Fruit fly (Drosophila melanogaster): ENCODE measurements around the gene mRpS6.

mRpS6 gene

DNA sequence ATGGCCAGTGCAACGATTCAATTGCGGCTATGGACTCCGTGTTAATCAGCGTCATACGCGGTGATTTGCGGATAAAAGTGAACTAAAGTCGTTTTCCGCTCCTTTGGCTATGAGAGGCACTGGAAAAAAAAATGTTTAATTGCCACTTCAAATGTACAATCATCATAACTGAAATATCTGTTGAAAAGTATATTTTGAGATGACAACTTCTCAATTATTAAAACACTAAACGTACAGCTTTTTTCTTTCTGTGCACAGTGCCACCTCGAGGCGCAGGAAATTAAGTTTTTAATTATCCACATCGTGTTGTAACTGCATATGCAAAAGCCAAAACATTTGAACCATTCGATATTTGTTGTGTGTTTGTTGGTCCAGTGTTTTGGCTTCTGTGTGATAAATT, 28.5 kb downstream of the mRpS6 start (continued):
- TF ChIP-seq fd59A (GFP tag; optimal IDR thresholded peaks at IDR 0.05) (no peak), CG9139 (GFP tag; optimal IDR thresholded peaks at IDR 0.05) (no peak), CG10631 (GFP tag; optimal IDR thresholded peaks at IDR 0.05) (no peak), ss (GFP tag; optimal IDR thresholded peaks at IDR 0.05) (no peak), CG11902 (GFP tag; optimal IDR thresholded peaks at IDR 0.05) (no peak), CG8632 (GFP tag; optimal IDR thresholded peaks at IDR 0.05) (no peak), Sox14 (GFP tag; optimal IDR thresholded peaks at IDR 0.05) (no peak), CG6276 (GFP tag; optimal IDR thresholded peaks at IDR 0.05) (peak; percentile 78), topi (GFP tag; optimal IDR thresholded peaks at IDR 0.05) (no peak), Ets21C (GFP tag; optimal IDR thresholded peaks at IDR 0.05) (no peak), Hr4 (GFP tag; optimal IDR thresholded peaks at IDR 0.05) (peak; percentile 70), CG3032 (tag; optimal IDR thresholded peaks at IDR 0.05) (no peak)

DNA sequence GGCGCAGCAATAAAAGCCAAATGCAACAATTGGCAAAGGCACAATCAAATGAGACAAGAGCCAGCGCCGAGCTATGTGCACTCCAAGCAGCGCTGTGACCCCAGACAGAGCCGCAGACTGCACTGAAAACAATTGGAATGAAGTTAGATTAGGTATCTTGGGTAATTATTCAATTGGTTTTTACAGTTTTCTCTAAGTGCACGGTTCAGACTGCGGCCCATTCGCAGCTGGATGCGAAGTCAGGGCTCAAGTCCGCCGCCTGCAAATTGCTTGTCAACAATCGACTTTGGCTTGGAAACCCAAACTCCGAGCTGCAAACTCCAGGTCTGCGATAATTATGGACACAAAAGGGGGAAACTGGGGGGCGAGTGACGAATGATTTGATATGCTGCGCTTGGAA, 29.3 kb downstream of the mRpS6 start:
- TF ChIP-seq CG6163 (GFP tag; IDR thresholded peaks at IDR 0.05) (peak; percentile 45; the same call in 1 of the 3 replicates), Hr4 (GFP tag; optimal IDR thresholded peaks at IDR 0.05) (peak; percentile 16), CG3919 (GFP tag; optimal IDR thresholded peaks at IDR 0.05) (peak; percentile 37), eg (GFP tag; IDR thresholded peaks at IDR 0.05) (peak; percentile 39; the same call in 2 of the 3 replicates), CG7368 (GFP tag; optimal IDR thresholded peaks at IDR 0.05) (no peak), CG32006 (GFP tag; optimal IDR thresholded peaks at IDR 0.05) (peak; percentile 29), achi (GFP tag; optimal IDR thresholded peaks at IDR 0.05) (peak; percentile 10), dac (GFP tag; optimal IDR thresholded peaks at IDR 0.05) (no peak), CG6276 (GFP tag; optimal IDR thresholded peaks at IDR 0.05) (peak; percentile 20), CG1621 (tag; optimal IDR thresholded peaks at IDR 0.05) (no peak), salr (GFP tag; optimal IDR thresholded peaks at IDR 0.05) (peak in 1 of 2 experiments; percentile 21), CG8119 (GFP tag; IDR thresholded peaks at IDR 0.05) (no peak), OdsH (GFP tag; optimal IDR thresholded peaks at IDR 0.05) (peak; percentile 19), Ets21C (GFP tag; optimal IDR thresholded peaks at IDR 0.05) (no peak), Hr39 (GFP tag; optimal IDR thresholded peaks at IDR 0.05) (no peak), Sox14 (GFP tag; optimal IDR thresholded peaks at IDR 0.05) (peak; percentile 8), fd85E (GFP tag; optimal IDR thresholded peaks at IDR 0.05) (no peak), Hr38 (GFP tag; optimal IDR thresholded peaks at IDR 0.05) (no peak)

DNA sequence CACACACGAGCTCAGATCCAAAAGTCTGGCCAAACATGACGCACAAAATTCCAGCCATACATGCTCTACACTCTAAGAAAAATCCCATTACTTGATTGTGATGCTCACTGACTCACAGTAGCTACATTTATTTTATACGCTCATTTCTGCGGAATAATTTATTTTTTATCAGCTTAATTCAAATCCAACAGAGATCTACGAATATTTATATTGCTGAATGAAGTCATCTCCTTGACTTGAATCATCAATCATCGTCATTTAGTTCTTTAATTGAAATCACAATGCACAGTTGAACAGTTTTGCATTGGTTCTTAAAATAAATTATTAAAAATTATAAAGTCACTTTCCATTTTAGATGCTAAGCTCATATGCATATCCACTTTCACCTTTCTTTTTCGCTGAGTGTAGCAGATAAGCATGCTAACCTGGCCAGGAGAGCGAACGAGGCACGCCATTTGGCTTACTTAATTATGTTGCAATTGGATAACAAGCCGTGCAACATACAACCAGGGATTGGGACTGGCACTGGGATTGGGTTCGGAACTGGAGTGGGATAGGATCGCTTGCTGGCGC, 31.2 kb downstream of the mRpS6 start:
- TF ChIP-seq svp (GFP tag) (peak; percentile 91), Met (GFP tag; optimal IDR thresholded peaks at IDR 0.05) (peak; percentile 56), Hr39 (GFP tag; optimal IDR thresholded peaks at IDR 0.05) (peak; percentile 45), Lpt (GFP tag; optimal IDR thresholded peaks at IDR 0.05) (no peak), topi (GFP tag; optimal IDR thresholded peaks at IDR 0.05) (peak; percentile 56), CG11902 (GFP tag; optimal IDR thresholded peaks at IDR 0.05) (peak; percentile 35), fd59A (GFP tag; optimal IDR thresholded peaks at IDR 0.05) (peak; percentile 11), salr (GFP tag; optimal IDR thresholded peaks at IDR 0.05) (peak in 1 of 2 experiments; percentile 67), CG34406 (GFP tag; optimal IDR thresholded peaks at IDR 0.05) (peak; percentile 51), CG16779 (tag; optimal IDR thresholded peaks at IDR 0.05) (no peak), ss (GFP tag; optimal IDR thresholded peaks at IDR 0.05) (peak in 1 of 2 experiments; percentile 35), CG6276 (GFP tag; optimal IDR thresholded peaks at IDR 0.05) (peak; percentile 57), CG11762 (GFP tag; optimal IDR thresholded peaks at IDR 0.05; ENCODE audit: insufficient read depth) (peak; percentile 10), Hr4 (GFP tag; optimal IDR thresholded peaks at IDR 0.05) (peak; percentile 59), CG6792 (GFP tag; optimal IDR thresholded peaks at IDR 0.05) (peak; percentile 19), CG8319 (GFP tag; optimal IDR thresholded peaks at IDR 0.05) (no peak), Blimp-1 (GFP tag; optimal IDR thresholded peaks at IDR 0.05) (peak; percentile 40), net (GFP tag; optimal IDR thresholded peaks at IDR 0.05) (peak; percentile 59), CG3032 (tag; optimal IDR thresholded peaks at IDR 0.05) (peak; percentile 24), CG6808 (GFP tag; optimal IDR thresholded peaks at IDR 0.05) (peak; percentile 39), CG4318 (GFP tag; optimal IDR thresholded peaks at IDR 0.05) (peak; percentile 66), fd85E (GFP tag; optimal IDR thresholded peaks at IDR 0.05) (no peak), CG32006 (GFP tag; optimal IDR thresholded peaks at IDR 0.05) (peak; percentile 78), OdsH (GFP tag; optimal IDR thresholded peaks at IDR 0.05) (peak; percentile 56), spab (GFP tag; optimal IDR thresholded peaks at IDR 0.05) (peak; percentile 8), Eip78C (GFP tag) (peak; percentile 91), CG6854 (GFP tag; optimal IDR thresholded peaks at IDR 0.05) (no peak), lz (GFP tag; optimal IDR thresholded peaks at IDR 0.05) (peak; percentile 47), Smox (GFP tag; optimal IDR thresholded peaks at IDR 0.05) (peak; percentile 65), dac (GFP tag; optimal IDR thresholded peaks at IDR 0.05) (no peak), CG8119 (GFP tag; IDR thresholded peaks at IDR 0.05) (peak; percentile 39; the same call in 1 of the 3 replicates), Eip75B (GFP tag; optimal IDR thresholded peaks at IDR 0.05) (peak; percentile 15), acj6 (GFP tag; optimal IDR thresholded peaks at IDR 0.05) (peak; percentile 37), achi (GFP tag; optimal IDR thresholded peaks at IDR 0.05) (peak; percentile 52)

All from whole organism, prepupa.